Fruit fly (Drosophila melanogaster): ENCODE data around the gene bif.

The bif gene

DNA sequence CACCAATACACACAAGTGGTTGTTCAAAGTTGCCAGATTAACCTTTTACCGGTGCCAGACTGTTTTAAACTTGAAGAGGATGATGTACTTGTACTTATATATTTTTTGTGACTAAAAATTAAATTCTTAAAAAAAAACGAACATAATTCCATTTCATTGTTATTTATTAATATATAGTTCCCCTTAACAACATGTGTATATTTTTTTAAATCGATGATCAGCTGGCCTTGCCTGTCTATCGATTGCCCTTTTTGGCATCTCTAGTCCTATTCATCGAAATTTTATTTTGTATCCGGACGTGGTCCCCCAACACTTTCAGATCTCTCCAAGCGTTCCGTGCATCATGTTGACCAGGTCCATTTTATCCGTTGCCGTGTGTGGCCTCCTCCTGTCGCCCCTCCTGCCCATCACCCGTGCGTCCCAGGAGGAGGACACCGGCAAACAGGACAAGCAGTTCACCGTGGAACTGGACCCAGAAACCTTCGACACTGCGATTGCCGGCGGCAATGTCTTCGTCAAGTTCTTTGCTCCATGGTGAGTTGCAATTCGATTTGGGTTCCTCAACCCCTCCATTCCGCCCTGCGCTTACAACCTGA lies 38.1 kb downstream of the bif start, which contains the start of gene prtp (continued):
- no peak for TF ChIP-seq CG17359 (tag; optimal IDR thresholded peaks at IDR 0.05)
- peak; percentile 61; the same call in 1 of the 2 replicates for TF ChIP-seq unc-4 (GFP tag; IDR thresholded peaks at IDR 0.05; ENCODE audit: partially characterized antibody)
- TF ChIP-seq CkIIα-i1 (GFP tag; IDR thresholded peaks at IDR 0.05) = no peak
- peak; percentile 63; the same call in 1 of the 2 replicates for TF ChIP-seq crol (GFP tag; IDR thresholded peaks at IDR 0.05)
- TF ChIP-seq Asciz (GFP tag; optimal IDR thresholded peaks at IDR 0.05) = peak; percentile 3
- no peak for TF ChIP-seq NC2α (GFP tag; optimal IDR thresholded peaks at IDR 0.05)
- TF ChIP-seq gsb-n (tag; optimal IDR thresholded peaks at IDR 0.05) = peak; percentile 27
- no peak for TF ChIP-seq pan (optimal IDR thresholded peaks at IDR 0.05)
- peak in 1 of 2 experiments; percentile 33 for TF ChIP-seq pan (GFP tag; optimal IDR thresholded peaks at IDR 0.05 in 1 of 2, IDR thresholded peaks at IDR 0.05 in 1 of 2)
- 0 out of 2 replicates have a peak, but pooled peaks have one; percentile 19 for TF ChIP-seq ssp (GFP tag; IDR thresholded peaks at IDR 0.05)
- peak in 1 of 2 experiments; percentile 21 for TF ChIP-seq bsh (GFP tag; optimal IDR thresholded peaks at IDR 0.05)
- no peak for TF ChIP-seq grn (GFP tag; optimal IDR thresholded peaks at IDR 0.05)
- TF ChIP-seq CG2889 (GFP tag; IDR thresholded peaks at IDR 0.05) = no peak
- TF ChIP-seq Sry-δ (GFP tag; optimal IDR thresholded peaks at IDR 0.05) = peak; percentile 57
- peak; percentile 20 for TF ChIP-seq Max (GFP tag; optimal IDR thresholded peaks at IDR 0.05)
- TF ChIP-seq HLH3B (GFP tag; IDR thresholded peaks at IDR 0.05) = 0 out of 2 replicates have a peak, but pooled peaks have one; percentile 6
- no peak for TF ChIP-seq CG32772 (GFP tag; IDR thresholded peaks at IDR 0.05)
- TF ChIP-seq Xbp1 (GFP tag; optimal IDR thresholded peaks at IDR 0.05) = peak; percentile 11
- TF ChIP-seq CG7745 (tag; optimal IDR thresholded peaks at IDR 0.05) = no peak
- peak; percentile 73 for TF ChIP-seq CG13287 (GFP tag; IDR thresholded peaks at IDR 0.05; ENCODE audit: partially characterized antibody)
- no peak for TF ChIP-seq Doc2 (GFP tag; IDR thresholded peaks at IDR 0.05)
- TF ChIP-seq MBD-R2 (GFP tag; IDR thresholded peaks at IDR 0.05) = peak; percentile 51
- TF ChIP-seq CG2116 (GFP tag; optimal IDR thresholded peaks at IDR 0.05) = peak; percentile 92
- TF ChIP-seq unpg (GFP tag; optimal IDR thresholded peaks at IDR 0.05) = peak; percentile 16
- TF ChIP-seq ham (GFP tag; IDR thresholded peaks at IDR 0.05) = no peak
- TF ChIP-seq CG12299 (tag; optimal IDR thresholded peaks at IDR 0.05) = peak; percentile 26
- TF ChIP-seq Dip2 (GFP tag; IDR thresholded peaks at IDR 0.05) = no peak
- no peak for TF ChIP-seq mam (GFP tag; optimal IDR thresholded peaks at IDR 0.05)
- peak; percentile 8; the same call in 1 of the 2 replicates for TF ChIP-seq inv (GFP tag; IDR thresholded peaks at IDR 0.05; ENCODE audit: partially characterized antibody)
- no peak for TF ChIP-seq CG5180 (GFP tag; optimal IDR thresholded peaks at IDR 0.05)
- 0 out of 2 replicates have a peak, but pooled peaks have one; percentile 13 for TF ChIP-seq chm (GFP tag; IDR thresholded peaks at IDR 0.05)
- no peak for TF ChIP-seq Usf (GFP tag; optimal IDR thresholded peaks at IDR 0.05)
- TF ChIP-seq CG8388 (GFP tag; optimal IDR thresholded peaks at IDR 0.05) = no peak
- TF ChIP-seq mld (GFP tag; IDR thresholded peaks at IDR 0.05; ENCODE audit: partially characterized antibody) = 0 out of 3 replicates have a peak, but pooled peaks have one; percentile 21
- no peak for TF ChIP-seq tup (GFP tag; optimal IDR thresholded peaks at IDR 0.05)
- peak; percentile 34 for TF ChIP-seq kni (GFP tag; optimal IDR thresholded peaks at IDR 0.05)
- no peak for TF ChIP-seq CG7987 (GFP tag; optimal IDR thresholded peaks at IDR 0.05)
- no peak for TF ChIP-seq disco-r (GFP tag; optimal IDR thresholded peaks at IDR 0.05)
- peak; percentile 17 to 81 for TF ChIP-seq crp (GFP tag; optimal IDR thresholded peaks at IDR 0.05)
- TF ChIP-seq CG12155 (GFP tag; optimal IDR thresholded peaks at IDR 0.05) = no peak
- no peak for TF ChIP-seq seq (GFP tag; IDR thresholded peaks at IDR 0.05)
- TF ChIP-seq phol (tag; optimal IDR thresholded peaks at IDR 0.05) = peak; percentile 27
- no peak for TF ChIP-seq CG8281 (tag; optimal IDR thresholded peaks at IDR 0.05)
- no peak for TF ChIP-seq CG2202 (tag; optimal IDR thresholded peaks at IDR 0.05)
- no peak for TF ChIP-seq Fer1 (GFP tag; optimal IDR thresholded peaks at IDR 0.05)
- TF ChIP-seq CG6791 (GFP tag; IDR thresholded peaks at IDR 0.05; ENCODE audit: partially characterized antibody) = 0 out of 3 replicates have a peak, but pooled peaks have one; percentile 56
- TF ChIP-seq Ptx1 (GFP tag; IDR thresholded peaks at IDR 0.05) = 0 out of 2 replicates have a peak, but pooled peaks have one; percentile 38
- TF ChIP-seq CG10959 (GFP tag; IDR thresholded peaks at IDR 0.05) = peak; percentile 12; the same call in 1 of the 2 replicates

Data from whole organism, embryonic.